Fruit fly (Drosophila melanogaster) Kc167 (cell line): Measurements from ENCODE around the gene CG14280.

Experiments
- Myc ChIP-seq: fragments of >200 bp; optimal IDR thresholded peaks from 2 replicates; lab custom pipeline; 2017; ENCODE audit warnings: missing external identifiers
- h ChIP-seq: fragments of >200 bp; optimal IDR thresholded peaks from 3 replicates; lab custom pipeline; 2018; ENCODE audit warnings: missing external identifiers
- psq ChIP-seq: fragments of >200 bp; optimal IDR thresholded peaks from 2 replicates; lab custom pipeline; 2017; ENCODE audit warnings: missing external identifiers
- ttk ChIP-seq: sonication (Bioruptor generic); optimal IDR thresholded peaks from 2 replicates; lab custom pipeline; 2017; ENCODE audit warnings: missing external identifiers

DNA sequence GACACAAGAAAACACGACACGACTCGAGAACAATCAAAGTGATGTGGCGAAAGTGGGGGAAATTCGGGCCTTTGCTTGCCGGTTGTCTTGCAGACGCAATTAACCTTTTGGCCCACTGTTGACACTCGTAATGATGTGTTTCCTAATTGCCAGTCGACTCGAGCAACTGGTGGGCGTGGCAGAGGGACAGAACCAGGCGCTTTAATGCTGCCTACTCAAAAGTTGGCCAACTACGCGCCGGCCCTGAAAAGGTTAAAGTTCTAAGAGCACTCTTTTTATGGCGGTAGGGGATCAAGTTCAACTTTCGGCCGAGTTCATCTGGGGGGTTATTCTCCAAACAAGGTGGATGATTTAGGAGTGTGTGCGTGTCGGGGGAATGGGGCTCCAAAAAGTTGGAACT, 35.2 kb upstream of the CG14280 start:
- TF ChIP-seq h, result no peak
- no peak for TF ChIP-seq ttk
- no peak for TF ChIP-seq psq (lab: Kevin White, UChicago)
- no peak for TF ChIP-seq Myc
